Worm (Caenorhabditis elegans) whole organism, L2 larva: ENCODE results near the gene F46F2.5.

Experiments
- R02D3.7 ChIP-seq: fragments of 150-350 bp; optimal IDR thresholded peaks from 2 replicates; lab custom pipeline; 2014; ENCODE audit warnings: missing biosample characterization, missing genetic modification characterization
- ZK546.5 ChIP-seq: sonication (generic microtip); optimal IDR thresholded peaks from 2 replicates; lab custom pipeline; 2017; ENCODE audit warnings: missing biosample characterization, missing genetic modification characterization
- aly-2 ChIP-seq: fragments of 150-350 bp; optimal IDR thresholded peaks from 2 replicates; lab custom pipeline; 2014; ENCODE audit warnings: missing biosample characterization, missing genetic modification characterization
- ama-1 ChIP-seq: fragments of 150-350 bp; optimal IDR thresholded peaks from 2 replicates; lab custom pipeline; 2018; ENCODE audit warnings: inconsistent platforms
- fos-1 ChIP-seq: fragments of 150-350 bp; optimal IDR thresholded peaks from 2 replicates; lab custom pipeline; 2014; ENCODE audit warnings: missing biosample characterization, missing genetic modification characterization
- lin-11 ChIP-seq: fragments of 150-350 bp; sonication (generic microtip); optimal IDR thresholded peaks from 2 replicates; lab custom pipeline; 2014; ENCODE audit warnings: missing biosample characterization, missing genetic modification characterization, inconsistent platforms, mixed read lengths
- lin-39 ChIP-seq: fragments of 150-350 bp; optimal IDR thresholded peaks from 2 replicates; lab custom pipeline; 2014; ENCODE audit warnings: missing biosample characterization, missing genetic modification reagents, missing genetic modification characterization
- nhr-12 ChIP-seq: fragments of 150-350 bp; optimal IDR thresholded peaks from 2 replicates; lab custom pipeline; 2014; ENCODE audit warnings: missing biosample characterization, missing genetic modification characterization
- unc-39 ChIP-seq: fragments of 150-350 bp; optimal IDR thresholded peaks from 2 replicates; lab custom pipeline; 2014; ENCODE audit warnings: missing biosample characterization, missing genetic modification characterization
- unc-62 ChIP-seq: fragments of 150-350 bp; optimal IDR thresholded peaks from 2 replicates; lab custom pipeline; 2014; ENCODE audit warnings: missing biosample characterization, missing genetic modification reagents, missing genetic modification characterization
- zag-1 ChIP-seq: fragments of 150-350 bp; optimal IDR thresholded peaks from 2 replicates; lab custom pipeline; 2014; ENCODE audit warnings: missing biosample characterization, missing genetic modification characterization
- ztf-11 ChIP-seq: sonication (generic microtip); optimal IDR thresholded peaks from 2 replicates; lab custom pipeline; 2017; ENCODE audit warnings: missing biosample characterization, missing genetic modification characterization

DNA sequence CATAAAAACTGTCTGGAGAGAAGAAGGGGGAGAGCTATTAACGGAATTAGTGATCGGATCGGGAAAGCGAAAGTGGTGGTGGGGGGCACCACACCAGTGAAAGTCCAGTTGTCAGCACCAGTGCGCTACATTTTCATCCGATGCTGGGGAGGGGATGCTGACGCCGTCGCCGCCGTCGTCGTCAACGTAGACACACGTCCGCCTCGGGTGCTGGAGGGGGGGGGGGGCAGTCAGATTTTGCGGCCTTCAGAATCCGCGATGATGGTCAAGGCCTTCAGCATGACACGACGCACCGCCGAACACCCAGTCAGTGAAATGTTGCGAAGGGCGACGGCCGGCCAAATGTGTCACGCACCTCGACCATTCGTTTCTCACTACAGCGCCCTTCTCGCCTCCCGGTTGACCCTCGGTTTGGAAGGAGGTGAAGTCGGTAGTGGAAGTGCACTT, 47.8 kb downstream of the F46F2.5 start:
- TF ChIP-seq lin-39 (tag; lab: Kevin White, UChicago) (no peak), ama-1 (lab: Kevin White, UChicago) (no peak), ZK546.5 (tag; lab: Kevin White, UChicago) (no peak), lin-11 (no peak), fos-1 (tag; lab: Kevin White, UChicago) (no peak), R02D3.7 (tag; lab: Kevin White, UChicago) (no peak), zag-1 (tag; lab: Kevin White, UChicago) (no peak), unc-62 (no peak), aly-2 (tag; lab: Kevin White, UChicago) (no peak), ztf-11 (tag; lab: Kevin White, UChicago) (no peak), nhr-12 (no peak), unc-39 (tag; lab: Kevin White, UChicago) (no peak)
